Worm (Caenorhabditis elegans) whole organism, early embryonic: ENCODE measurements around the gene T12G3.2.

Experiments used
- B0310.2 ChIP-seq: sonication (generic microtip); optimal IDR thresholded peaks from 2 replicates; lab custom pipeline; 2016; ENCODE audit warnings: mild to moderate bottlenecking, missing genetic modification characterization, missing compliant biosample characterization
- F13C5.2 ChIP-seq: sonication (generic microtip); optimal IDR thresholded peaks from 2 replicates; lab custom pipeline; 2017; ENCODE audit warnings: mild to moderate bottlenecking, missing genetic modification characterization, inconsistent platforms, missing compliant biosample characterization
- aly-1 ChIP-seq: sonication (generic microtip); optimal IDR thresholded peaks from 2 replicates; lab custom pipeline; 2016; ENCODE audit warnings: missing genetic modification characterization, missing compliant biosample characterization
- ama-1 ChIP-seq: fragments of 150-350 bp; optimal IDR thresholded peaks from 2 replicates; lab custom pipeline; 2014
- ceh-13 ChIP-seq: fragments of 200-800 bp; sonication (Bioruptor generic); optimal IDR thresholded peaks from 2 replicates; lab custom pipeline; 2018; ENCODE audit warnings: mild to moderate bottlenecking, missing genetic modification characterization, missing compliant biosample characterization
- ceh-36 ChIP-seq: sonication (generic microtip); optimal IDR thresholded peaks from 2 replicates; lab custom pipeline; 2016; ENCODE audit warnings: missing genetic modification characterization, inconsistent platforms, missing compliant biosample characterization
- ets-7 ChIP-seq: sonication (generic microtip); optimal IDR thresholded peaks from 2 replicates; lab custom pipeline; 2016; ENCODE audit warnings: missing genotype, missing genetic modification characterization, missing compliant biosample characterization
- flt-1 ChIP-seq: fragments of 200-800 bp; sonication (Bioruptor generic); IDR thresholded peaks from 2 replicates; pipeline ENCODE4 v1.3.6; 2022; ENCODE audit warnings: missing genetic modification characterization, missing compliant biosample characterization
- hmbx-1 ChIP-seq: sonication (generic microtip); optimal IDR thresholded peaks from 2 replicates; lab custom pipeline; 2016; ENCODE audit warnings: mild to moderate bottlenecking, missing genetic modification characterization, missing compliant biosample characterization
- hmg-4 ChIP-seq: fragments of 200-800 bp; sonication (Bioruptor generic); optimal IDR thresholded peaks from 2 replicates; lab custom pipeline; 2018; ENCODE audit warnings: mild to moderate bottlenecking, missing genetic modification characterization, missing compliant biosample characterization
- hnd-1 ChIP-seq: sonication (generic microtip); optimal IDR thresholded peaks from 2 replicates; lab custom pipeline; 2016; ENCODE audit warnings: missing genetic modification characterization, missing compliant biosample characterization
- pes-1 ChIP-seq: fragments of 200-800 bp; sonication (Bioruptor generic); IDR thresholded peaks from 2 replicates; pipeline ENCODE4 v1.3.6; 2022; ENCODE audit warnings: missing genetic modification reagents, missing genetic modification characterization, missing compliant biosample characterization
- scrt-1 ChIP-seq: fragments of 200-800 bp; sonication (Bioruptor generic); IDR thresholded peaks from 2 replicates; pipeline ENCODE4 v1.3.6; 2022; ENCODE audit warnings: missing genetic modification characterization, missing compliant biosample characterization
- sea-1 ChIP-seq: fragments of 200-800 bp; sonication (Bioruptor generic); conservative IDR thresholded peaks from 2 replicates; pipeline ENCODE4 v1.3.6; 2022; ENCODE audit warnings: missing genetic modification characterization, missing compliant biosample characterization
- tbx-11 ChIP-seq: fragments of 200-800 bp; sonication (Bioruptor generic); IDR thresholded peaks from 2 replicates; pipeline ENCODE4 v1.3.6; 2022; ENCODE audit warnings: missing genetic modification characterization, missing compliant biosample characterization
- tbx-37 ChIP-seq: fragments of 200-800 bp; sonication (Bioruptor generic); conservative IDR thresholded peaks from 2 replicates; pipeline ENCODE4 v1.3.6; 2022; ENCODE audit warnings: missing genetic modification reagents, missing genetic modification characterization, missing compliant biosample characterization
- tra-4 ChIP-seq: sonication (generic microtip); optimal IDR thresholded peaks from 2 replicates; lab custom pipeline; 2017; ENCODE audit warnings: missing genetic modification characterization, missing compliant biosample characterization

T12G3.2 gene

DNA sequence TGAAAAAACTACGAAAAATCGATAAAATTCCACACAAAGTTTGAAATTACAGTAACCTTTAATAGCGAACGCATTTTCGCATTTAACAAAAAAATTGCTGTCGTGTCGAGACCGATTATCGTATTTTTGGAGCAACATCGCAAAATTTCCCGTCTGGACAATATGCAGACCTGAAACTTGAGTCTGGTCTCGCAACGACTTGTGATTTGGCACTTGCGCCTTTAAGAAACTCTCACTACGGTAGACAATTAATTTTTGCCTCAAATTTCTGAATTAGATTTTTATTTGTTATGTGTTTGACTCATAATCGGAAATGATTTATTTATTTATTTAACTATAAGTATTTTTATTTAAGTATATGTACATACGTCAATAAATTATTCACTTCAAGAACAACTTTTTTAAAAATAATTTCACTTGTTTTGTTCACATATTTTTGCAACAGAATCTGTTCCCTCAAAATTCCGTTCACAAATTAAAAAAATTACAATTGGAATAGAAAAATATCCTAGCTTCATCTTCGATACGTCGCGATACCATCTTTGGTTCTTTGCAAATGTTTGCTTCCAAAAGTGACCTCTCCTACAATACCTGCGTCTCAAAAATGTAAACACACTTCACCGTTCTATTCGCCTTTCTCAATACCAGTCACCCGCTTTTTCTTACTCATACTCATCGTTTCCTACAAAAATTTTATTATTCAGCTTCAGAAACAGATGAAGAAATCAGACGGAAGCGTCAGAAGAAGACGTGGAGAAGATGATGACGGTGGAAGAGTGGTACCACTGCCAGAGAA lies 983 bp upstream of the T12G3.2 start, which contains the start of gene T12G3.4:
Gene T12G3.4 (plus strand): TSS at position 705 of the 796 bp plus-strand sequence.
- no peak for TF ChIP-seq hmbx-1 (tag; lab: Kevin White, UChicago)
- no peak for TF ChIP-seq tra-4
- no peak for TF ChIP-seq ama-1 (lab: Kevin White, UChicago)

DNA sequence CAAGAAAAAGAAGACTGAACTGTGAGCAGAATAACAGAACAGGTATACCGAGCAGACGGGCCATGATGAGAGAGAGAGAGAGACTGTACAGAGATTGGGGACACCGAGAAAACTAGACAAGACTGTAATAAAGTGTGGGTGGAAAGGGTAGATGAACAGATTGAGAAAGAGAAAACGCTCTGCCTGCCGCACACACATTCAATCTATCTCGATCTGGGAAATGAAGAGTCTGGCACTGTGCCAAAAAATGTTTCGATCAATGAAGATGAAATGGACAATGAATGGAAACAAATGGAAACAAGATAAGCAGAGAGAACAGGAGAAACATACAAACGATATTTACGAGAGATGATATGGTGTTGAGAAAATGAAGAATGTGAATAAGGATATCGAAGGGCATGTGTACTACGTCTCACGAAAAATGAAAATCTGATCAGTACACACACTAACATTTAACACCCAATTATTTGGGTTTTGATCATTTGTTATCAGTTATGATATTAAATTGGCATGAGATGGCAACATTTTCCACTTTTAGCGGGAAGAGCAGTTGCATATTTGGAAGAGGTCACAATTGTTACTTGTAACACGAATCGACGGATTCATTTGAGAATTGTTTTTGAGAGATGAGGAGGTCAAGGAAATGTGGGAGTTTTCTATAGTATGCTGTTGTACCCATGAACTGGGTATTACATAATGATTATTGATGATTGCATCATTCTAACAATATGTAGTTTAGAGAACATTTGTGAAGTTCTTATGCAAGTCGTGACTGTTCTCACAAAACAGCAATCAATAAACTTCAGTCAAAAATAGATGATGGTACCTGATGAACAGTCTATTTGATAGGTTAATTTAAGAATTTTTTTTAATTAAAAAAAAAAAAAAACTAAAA lies 1.7 kb downstream of the T12G3.2 start:
- TF ChIP-seq aly-1 (tag; lab: Kevin White, UChicago) = no peak
- TF ChIP-seq ceh-36 (tag; lab: Kevin White, UChicago) = no peak
- no peak for TF ChIP-seq hnd-1 (tag; lab: Kevin White, UChicago)
- TF ChIP-seq tra-4 = no peak
- no peak for TF ChIP-seq flt-1 (GFP tag; lab: Robert Waterston, UW)
- TF ChIP-seq ets-7 (tag; lab: Kevin White, UChicago) = no peak
- TF ChIP-seq ama-1 (lab: Kevin White, UChicago) = no peak
- no peak for TF ChIP-seq sea-1 (GFP tag; lab: Robert Waterston, UW)
- no peak for TF ChIP-seq hmbx-1 (tag; lab: Kevin White, UChicago)
- no peak for TF ChIP-seq F13C5.2 (tag; lab: Kevin White, UChicago)
- TF ChIP-seq tbx-11 = no peak
- TF ChIP-seq pes-1 (GFP tag; lab: Robert Waterston, UW) = no peak
- TF ChIP-seq scrt-1 (GFP tag; lab: Robert Waterston, UW) = no peak
- no peak for TF ChIP-seq tbx-37 (GFP tag; lab: Robert Waterston, UW)
- TF ChIP-seq ceh-13 = no peak
- no peak for TF ChIP-seq B0310.2 (tag; lab: Kevin White, UChicago)
- no peak for TF ChIP-seq hmg-4 (GFP tag; lab: Kevin White, UChicago)

DNA sequence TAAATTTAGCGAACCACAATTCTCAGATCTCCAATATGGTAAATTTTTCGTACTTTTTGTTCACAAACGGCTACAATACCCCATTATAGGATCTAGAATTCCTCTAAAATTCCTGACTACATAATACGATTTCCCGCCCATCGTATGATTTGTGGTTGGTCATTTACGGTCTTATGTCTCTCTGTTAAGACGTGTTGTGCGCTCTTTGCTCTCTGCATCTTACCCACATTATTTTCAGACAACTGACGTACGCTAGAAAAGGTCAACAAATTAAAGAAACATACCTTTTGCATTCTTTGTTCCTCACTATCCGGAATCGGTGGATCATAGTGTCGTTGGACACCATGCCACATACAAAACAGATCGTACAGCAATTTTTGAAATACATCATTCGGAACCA lies 3.7 kb downstream of the T12G3.2 start:
- TF ChIP-seq hmg-4 (GFP tag; lab: Kevin White, UChicago) (no peak), hmbx-1 (tag; lab: Kevin White, UChicago) (no peak), pes-1 (GFP tag; lab: Robert Waterston, UW) (no peak), ets-7 (tag; lab: Kevin White, UChicago) (no peak), scrt-1 (GFP tag; lab: Robert Waterston, UW) (no peak), ceh-36 (tag; lab: Kevin White, UChicago) (no peak), sea-1 (GFP tag; lab: Robert Waterston, UW) (no peak), tbx-11 (no peak), B0310.2 (tag; lab: Kevin White, UChicago) (no peak), flt-1 (GFP tag; lab: Robert Waterston, UW) (no peak), hnd-1 (tag; lab: Kevin White, UChicago) (no peak), ceh-13 (no peak), aly-1 (tag; lab: Kevin White, UChicago) (no peak), ama-1 (lab: Kevin White, UChicago) (no peak)

DNA sequence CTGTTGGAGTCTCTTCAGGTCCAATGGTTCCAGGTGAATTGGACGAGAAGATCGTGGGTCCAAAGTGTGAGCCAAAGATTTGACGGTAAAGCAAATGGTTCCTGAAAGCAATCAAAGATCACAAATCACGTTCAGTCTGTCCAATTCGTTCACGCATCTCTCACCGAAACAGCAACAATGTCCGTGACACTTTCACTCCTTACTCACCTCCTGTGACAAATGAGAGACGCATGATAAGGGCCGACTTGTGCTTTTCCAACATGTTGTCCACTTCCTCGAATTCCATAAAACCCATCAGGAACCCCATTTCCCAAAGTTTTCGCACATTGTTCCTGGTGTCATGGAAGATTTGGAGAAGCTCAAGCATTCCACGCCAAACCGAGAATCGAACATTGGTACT lies 6.3 kb downstream of the T12G3.2 start:
- no peak for TF ChIP-seq hnd-1 (tag; lab: Kevin White, UChicago)
- no peak for TF ChIP-seq aly-1 (tag; lab: Kevin White, UChicago)
- no peak for TF ChIP-seq F13C5.2 (tag; lab: Kevin White, UChicago)

DNA sequence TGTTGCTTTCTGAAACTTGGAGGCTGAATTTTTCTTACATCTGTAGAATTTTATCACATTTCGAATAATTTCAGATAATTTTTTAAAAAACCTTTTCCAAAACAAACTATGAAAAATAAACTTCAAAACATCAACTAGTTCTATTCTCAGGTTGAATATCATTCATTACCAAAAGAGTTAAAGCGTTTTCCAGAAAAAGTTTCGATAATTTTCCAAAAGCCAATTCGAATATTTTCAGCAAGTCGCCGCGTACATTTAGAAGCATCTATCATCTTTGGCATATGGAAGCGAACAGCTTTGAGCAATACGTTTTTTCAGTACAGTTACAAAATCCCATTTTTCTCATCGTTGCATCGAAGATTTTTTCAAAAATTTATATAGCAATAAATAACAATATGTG lies 9.8 kb downstream of the T12G3.2 start:
- TF ChIP-seq pes-1 (GFP tag; lab: Robert Waterston, UW) = no peak
- no peak for TF ChIP-seq ceh-13
- no peak for TF ChIP-seq tra-4
- no peak for TF ChIP-seq scrt-1 (GFP tag; lab: Robert Waterston, UW)
- TF ChIP-seq flt-1 (GFP tag; lab: Robert Waterston, UW) = no peak
- no peak for TF ChIP-seq tbx-37 (GFP tag; lab: Robert Waterston, UW)
- no peak for TF ChIP-seq F13C5.2 (tag; lab: Kevin White, UChicago)
- TF ChIP-seq aly-1 (tag; lab: Kevin White, UChicago) = no peak
- no peak for TF ChIP-seq B0310.2 (tag; lab: Kevin White, UChicago)
- TF ChIP-seq sea-1 (GFP tag; lab: Robert Waterston, UW) = no peak
- no peak for TF ChIP-seq ama-1 (lab: Kevin White, UChicago)
- TF ChIP-seq ceh-36 (tag; lab: Kevin White, UChicago) = no peak
- TF ChIP-seq hmg-4 (GFP tag; lab: Kevin White, UChicago) = no peak
- TF ChIP-seq tbx-11 = no peak
- no peak for TF ChIP-seq hnd-1 (tag; lab: Kevin White, UChicago)
- TF ChIP-seq hmbx-1 (tag; lab: Kevin White, UChicago) = no peak
- TF ChIP-seq ets-7 (tag; lab: Kevin White, UChicago) = no peak

- TF ChIP-seq sea-1 (GFP tag; lab: Robert Waterston, UW) (no peak), pes-1 (GFP tag; lab: Robert Waterston, UW) (no peak), scrt-1 (GFP tag; lab: Robert Waterston, UW) (no peak), ceh-13 (no peak), hmg-4 (GFP tag; lab: Kevin White, UChicago) (no peak), tra-4 (no peak), ama-1 (lab: Kevin White, UChicago) (no peak), flt-1 (GFP tag; lab: Robert Waterston, UW) (no peak), B0310.2 (tag; lab: Kevin White, UChicago) (no peak), aly-1 (tag; lab: Kevin White, UChicago) (no peak), hmbx-1 (tag; lab: Kevin White, UChicago) (no peak), ets-7 (tag; lab: Kevin White, UChicago) (no peak)
Measured at ce11 chrIV:12035422-12035821, 11.3 kb downstream of the T12G3.2 start.
